Fruit fly (Drosophila melanogaster): ENCODE measurements around the gene CG43125.

Gene CG43125

dm6 chr3R:28236158-28236557 lies 27.3 kb downstream of the CG43125 start:
- TF ChIP-seq Sin3A (optimal IDR thresholded peaks at IDR 0.05) (no peak), insv (optimal IDR thresholded peaks at IDR 0.05) (no peak), h (optimal IDR thresholded peaks at IDR 0.05) (no peak), Myc (optimal IDR thresholded peaks at IDR 0.05) (no peak), psq (optimal IDR thresholded peaks at IDR 0.05) (no peak)
